Fruit fly (Drosophila melanogaster): ENCODE results near the gene Lar.

Lar gene

dm6 chr2L:19682533-19682932, 96.1 kb downstream of the Lar start:
- TF ChIP-seq h (optimal IDR thresholded peaks at IDR 0.05) (no peak), insv (optimal IDR thresholded peaks at IDR 0.05) (no peak), psq (optimal IDR thresholded peaks at IDR 0.05) (no peak), Myc (optimal IDR thresholded peaks at IDR 0.05) (no peak), ttk (optimal IDR thresholded peaks at IDR 0.05) (no peak), Sin3A (optimal IDR thresholded peaks at IDR 0.05) (no peak)

DNA sequence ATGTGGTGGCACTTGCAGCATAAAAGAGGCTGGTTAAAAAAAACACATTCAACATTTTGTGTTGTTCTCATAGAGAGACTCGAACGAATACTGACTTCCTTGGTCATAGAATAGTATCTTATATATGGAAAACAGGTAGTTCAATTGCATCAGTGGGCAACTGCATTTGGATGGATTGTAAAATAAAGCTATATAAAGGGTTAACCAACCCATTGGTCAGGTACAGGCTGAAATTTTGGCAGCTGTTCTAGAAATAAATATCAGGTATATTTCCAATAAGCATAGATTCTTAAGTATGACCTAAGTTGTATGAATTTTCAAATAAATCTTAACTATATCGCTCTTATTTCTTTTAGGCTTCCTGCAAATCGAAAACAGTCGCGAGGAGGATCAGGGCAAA, 114.4 kb downstream of the Lar start, which contains the start of gene scw:
Gene scw (minus strand): TSS at position 101 of the 400 bp plus-strand sequence.
- no peak for TF ChIP-seq h (optimal IDR thresholded peaks at IDR 0.05)
- no peak for TF ChIP-seq Myc (optimal IDR thresholded peaks at IDR 0.05)
- TF ChIP-seq insv (optimal IDR thresholded peaks at IDR 0.05): no peak
- TF ChIP-seq Sin3A (optimal IDR thresholded peaks at IDR 0.05): no peak
- TF ChIP-seq psq (optimal IDR thresholded peaks at IDR 0.05): no peak
- TF ChIP-seq ttk (optimal IDR thresholded peaks at IDR 0.05): no peak

dm6 chr2L:19722517-19722916, 136.1 kb downstream of the Lar start:
- TF ChIP-seq Sin3A (optimal IDR thresholded peaks at IDR 0.05) (no peak), psq (optimal IDR thresholded peaks at IDR 0.05) (no peak), ttk (optimal IDR thresholded peaks at IDR 0.05) (no peak), insv (optimal IDR thresholded peaks at IDR 0.05) (no peak), Myc (optimal IDR thresholded peaks at IDR 0.05) (no peak), h (optimal IDR thresholded peaks at IDR 0.05) (no peak)

dm6 chr2L:19735635-19736109, 149.2 kb downstream of the Lar start, which contains the start of the genes CG10462 and Nf-YB:
CG10462 (minus strand) TSS chr2L:19735980.
Nf-YB (plus strand) TSS chr2L:19736044.
- TF ChIP-seq ttk (optimal IDR thresholded peaks at IDR 0.05) (no peak), Myc (optimal IDR thresholded peaks at IDR 0.05) (no peak), Sin3A (optimal IDR thresholded peaks at IDR 0.05) (no peak), h (optimal IDR thresholded peaks at IDR 0.05) (no peak), psq (optimal IDR thresholded peaks at IDR 0.05) (no peak), insv (optimal IDR thresholded peaks at IDR 0.05) (no peak)

dm6 chr2L:19750571-19750970, 164.1 kb downstream of the Lar start:
- TF ChIP-seq h (optimal IDR thresholded peaks at IDR 0.05) (no peak), Myc (optimal IDR thresholded peaks at IDR 0.05) (no peak), insv (optimal IDR thresholded peaks at IDR 0.05) (no peak), Sin3A (optimal IDR thresholded peaks at IDR 0.05) (no peak), ttk (optimal IDR thresholded peaks at IDR 0.05) (no peak), psq (optimal IDR thresholded peaks at IDR 0.05) (no peak)

dm6 chr2L:19755015-19755414, 168.6 kb downstream of the Lar start:
- TF ChIP-seq Myc (optimal IDR thresholded peaks at IDR 0.05) (no peak), Sin3A (optimal IDR thresholded peaks at IDR 0.05) (no peak), h (optimal IDR thresholded peaks at IDR 0.05) (no peak), insv (optimal IDR thresholded peaks at IDR 0.05) (no peak), ttk (optimal IDR thresholded peaks at IDR 0.05) (no peak), psq (optimal IDR thresholded peaks at IDR 0.05) (no peak)

dm6 chr2L:19756040-19756439, 169.6 kb downstream of the Lar start:
- TF ChIP-seq h (optimal IDR thresholded peaks at IDR 0.05) (no peak), insv (optimal IDR thresholded peaks at IDR 0.05) (no peak), Myc (optimal IDR thresholded peaks at IDR 0.05) (no peak), Sin3A (optimal IDR thresholded peaks at IDR 0.05) (no peak), psq (optimal IDR thresholded peaks at IDR 0.05) (no peak), ttk (optimal IDR thresholded peaks at IDR 0.05) (no peak)

DNA sequence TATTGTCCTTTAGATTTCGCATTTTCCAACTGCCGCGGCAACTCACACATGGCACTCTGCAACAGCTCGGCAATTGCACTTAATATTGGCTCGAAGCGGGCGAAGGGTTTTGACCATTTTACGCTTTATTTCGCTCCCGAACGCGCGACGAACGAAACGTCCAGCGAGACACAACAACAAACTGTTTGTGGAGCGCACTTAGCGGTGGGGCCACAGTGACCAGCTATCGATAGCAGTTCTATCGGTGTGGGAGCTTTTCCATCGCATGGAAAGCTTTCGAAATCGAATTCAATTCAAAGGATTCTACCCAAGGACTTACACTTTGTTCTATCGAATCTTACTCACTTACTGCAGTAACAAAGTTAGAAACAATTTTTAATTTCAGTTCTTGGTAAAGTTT, 170.3 kb downstream of the Lar start, which contains the start of gene CG10631:
Gene CG10631 (minus strand): TSS at position 189 of the 400 bp plus-strand sequence.
- TF ChIP-seq psq (optimal IDR thresholded peaks at IDR 0.05) (no peak), insv (optimal IDR thresholded peaks at IDR 0.05) (no peak), ttk (optimal IDR thresholded peaks at IDR 0.05) (no peak), Sin3A (optimal IDR thresholded peaks at IDR 0.05) (no peak), h (optimal IDR thresholded peaks at IDR 0.05) (no peak), Myc (optimal IDR thresholded peaks at IDR 0.05) (no peak)

dm6 chr2L:19758511-19759128, 172.2 kb downstream of the Lar start, which contains the start of the genes CG10628 and Dus3:
CG10628 (minus strand) TSS chr2L:19758615.
Dus3 (plus strand) TSS chr2L:19758879.
- TF ChIP-seq psq (optimal IDR thresholded peaks at IDR 0.05) (no peak), insv (optimal IDR thresholded peaks at IDR 0.05) (no peak), Sin3A (optimal IDR thresholded peaks at IDR 0.05) (no peak), Myc (optimal IDR thresholded peaks at IDR 0.05) (no peak), h (optimal IDR thresholded peaks at IDR 0.05) (no peak), ttk (optimal IDR thresholded peaks at IDR 0.05) (no peak)

dm6 chr2L:19763446-19763772, 177.0 kb downstream of the Lar start:
- TF ChIP-seq psq (optimal IDR thresholded peaks at IDR 0.05): no peak

DNA sequence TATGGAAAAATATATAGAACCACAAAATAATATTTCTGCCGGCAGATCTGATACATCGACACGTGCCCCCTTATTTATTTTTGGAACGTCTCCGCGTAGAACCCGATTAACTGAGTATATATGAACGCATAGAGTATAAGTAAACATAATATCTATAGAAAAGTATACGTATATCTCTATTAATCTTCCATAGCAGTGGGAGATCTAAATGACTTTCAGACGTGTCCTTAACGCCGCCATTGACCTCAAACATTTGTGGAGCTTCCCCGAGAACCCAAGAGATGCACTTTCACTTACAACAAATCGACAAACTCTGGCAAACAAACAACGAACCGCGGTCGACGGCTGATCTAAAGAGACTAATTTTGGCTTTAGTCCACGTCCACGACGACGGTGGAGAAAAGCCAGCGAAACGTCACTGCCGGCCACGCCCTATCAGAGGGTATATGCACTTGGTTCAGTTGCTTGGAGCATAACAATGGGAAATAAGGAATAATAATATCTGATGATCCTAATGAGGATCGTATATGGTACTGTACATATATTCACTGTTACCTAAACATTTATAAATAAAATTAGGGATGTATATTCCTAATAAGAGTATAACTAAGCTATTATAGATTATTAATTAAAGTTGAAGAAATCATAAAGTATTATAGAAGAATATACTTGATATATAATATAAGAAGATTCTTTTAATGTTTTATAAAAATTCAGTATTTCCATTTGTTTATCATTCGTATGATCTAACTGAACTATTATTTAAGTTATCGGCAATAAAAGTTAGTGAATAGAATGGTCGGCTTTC, 177.6 kb downstream of the Lar start, which contains the start of gene fbp:
Gene fbp (minus strand): TSS at position 364 of the 808 bp plus-strand sequence.
- TF ChIP-seq Myc (optimal IDR thresholded peaks at IDR 0.05): no peak
- no peak for TF ChIP-seq psq (optimal IDR thresholded peaks at IDR 0.05)
- TF ChIP-seq ttk (optimal IDR thresholded peaks at IDR 0.05): no peak

- TF ChIP-seq insv (optimal IDR thresholded peaks at IDR 0.05): no peak
- TF ChIP-seq h (optimal IDR thresholded peaks at IDR 0.05): no peak
- TF ChIP-seq psq (optimal IDR thresholded peaks at IDR 0.05): no peak
- no peak for TF ChIP-seq Myc (optimal IDR thresholded peaks at IDR 0.05)
- TF ChIP-seq Sin3A (optimal IDR thresholded peaks at IDR 0.05): no peak
- no peak for TF ChIP-seq ttk (optimal IDR thresholded peaks at IDR 0.05)
Measured at dm6 chr2L:19764581-19765136, 178.2 kb downstream of the Lar start.
